Fruit fly (Drosophila melanogaster) ovary, adult (tissue): ENCODE data around the gene CG34328.

Experiments
- CG17801 ChIP-seq: fragments of 200-800 bp; optimal IDR thresholded peaks from 2 replicates; lab custom pipeline; 2019; ENCODE audit warnings: missing biosample characterization, mild to moderate bottlenecking, missing genetic modification characterization, moderate library complexity; ENCODE audit not compliant: partially characterized antibody

Gene CG34328

dm6 chrX:18399965-18400364 lies at the start of gene CG34328:
TSS of gene CG34328 (minus strand) at chrX:18400065.
- TF ChIP-seq CG17801 (GFP tag; lab: Kevin White, UChicago): no peak

- TF ChIP-seq CG17801 (GFP tag; lab: Kevin White, UChicago): no peak
Observed at dm6 chrX:18440481-18440880, 40.6 kb upstream of the CG34328 start, which contains the start of gene CG32548. TSS of gene CG32548 (minus strand) at chrX:18440581.

- no peak for TF ChIP-seq CG17801 (GFP tag; lab: Kevin White, UChicago)
Observed at dm6 chrX:18439367-18439766, 39.5 kb upstream of the CG34328 start, which contains the start of gene CG43841. TSS of gene CG43841 (plus strand) at chrX:18439667.

dm6 chrX:18438568-18438967 lies 38.7 kb upstream of the CG34328 start, which contains the start of gene CG32551:
TSS of gene CG32551 (plus strand) at chrX:18438868.
- no peak for TF ChIP-seq CG17801 (GFP tag; lab: Kevin White, UChicago)

dm6 chrX:18437190-18437589 lies 37.3 kb upstream of the CG34328 start, which contains the start of gene CG6290:
TSS of gene CG6290 (plus strand) at chrX:18437490.
- no peak for TF ChIP-seq CG17801 (GFP tag; lab: Kevin White, UChicago)

- TF ChIP-seq CG17801 (GFP tag; lab: Kevin White, UChicago): no peak
Observed at dm6 chrX:18422112-18422511, 22.2 kb upstream of the CG34328 start, which contains the start of gene CG42323. TSS of gene CG42323 (plus strand) at chrX:18422413.

- TF ChIP-seq CG17801 (GFP tag; lab: Kevin White, UChicago): no peak
Observed at dm6 chrX:18415115-18415514, 15.2 kb upstream of the CG34328 start, which contains the start of gene CG15056. TSS of gene CG15056 (plus strand) at chrX:18415415.

dm6 chrX:18409938-18410337 lies 10.1 kb upstream of the CG34328 start, which contains the start of gene Nt5b:
TSS of gene Nt5b (minus strand) at chrX:18410144.
- no peak for TF ChIP-seq CG17801 (GFP tag; lab: Kevin White, UChicago)

dm6 chrX:18409449-18409848 lies 9.6 kb upstream of the CG34328 start:
- TF ChIP-seq CG17801 (GFP tag; lab: Kevin White, UChicago): no peak

dm6 chrX:18407394-18407721 lies 7.5 kb upstream of the CG34328 start:
- peak; percentile 47 for TF ChIP-seq CG17801 (GFP tag; lab: Kevin White, UChicago)

dm6 chrX:18406593-18407393 lies 6.9 kb upstream of the CG34328 start:
- no peak for TF ChIP-seq CG17801 (GFP tag; lab: Kevin White, UChicago)

- no peak for TF ChIP-seq CG17801 (GFP tag; lab: Kevin White, UChicago)
Observed at dm6 chrX:18405567-18406059, 5.7 kb upstream of the CG34328 start.

- TF ChIP-seq CG17801 (GFP tag; lab: Kevin White, UChicago): no peak
Observed at dm6 chrX:18404632-18405238, 4.9 kb upstream of the CG34328 start.

dm6 chrX:18404150-18404631 lies 4.3 kb upstream of the CG34328 start:
- no peak for TF ChIP-seq CG17801 (GFP tag; lab: Kevin White, UChicago)

- TF ChIP-seq CG17801 (GFP tag; lab: Kevin White, UChicago): no peak
Observed at dm6 chrX:18402564-18402963, 2.7 kb upstream of the CG34328 start.
